Worm (Caenorhabditis elegans) whole organism, late embryonic: Measurements from ENCODE around the gene his-32.

Experiments
- K09A11.1 ChIP-seq: sonication (generic microtip); optimal IDR thresholded peaks from 2 replicates; lab custom pipeline; 2017; ENCODE audit warnings: antibody characterized with exemption, mild to moderate bottlenecking, missing genetic modification characterization, missing compliant biosample characterization; ENCODE audit not compliant: insufficient read depth
- T23F11.4 ChIP-seq: fragments of 200-800 bp; sonication (Bioruptor generic); optimal IDR thresholded peaks from 2 replicates; lab custom pipeline; 2018; ENCODE audit warnings: mild to moderate bottlenecking, missing genetic modification characterization, missing compliant biosample characterization
- ama-1 ChIP-seq: fragments of 150-350 bp; optimal IDR thresholded peaks from 2 replicates; lab custom pipeline; 2014
- ceh-2 ChIP-seq: sonication (generic microtip); optimal IDR thresholded peaks from 2 replicates; lab custom pipeline; 2016; ENCODE audit warnings: missing genotype, missing genetic modification characterization, missing compliant biosample characterization
- ceh-22 ChIP-seq: sonication (generic microtip); optimal IDR thresholded peaks from 2 replicates; lab custom pipeline; 2017; ENCODE audit warnings: missing biosample characterization, missing genetic modification characterization
- ceh-34 ChIP-seq: sonication (generic microtip); optimal IDR thresholded peaks from 2 replicates; lab custom pipeline; 2016; ENCODE audit warnings: mild to moderate bottlenecking, missing genetic modification characterization, missing compliant biosample characterization
- ceh-48 ChIP-seq: sonication (generic microtip); optimal IDR thresholded peaks from 2 replicates; lab custom pipeline; 2016; ENCODE audit warnings: missing genetic modification characterization, inconsistent platforms, missing compliant biosample characterization
- ceh-6 ChIP-seq: fragments of 200-800 bp; sonication (Bioruptor generic); optimal IDR thresholded peaks from 2 replicates; lab custom pipeline; 2018; ENCODE audit warnings: mild to moderate bottlenecking, missing genetic modification characterization, missing compliant biosample characterization
- ceh-9 ChIP-seq: sonication (generic microtip); optimal IDR thresholded peaks from 2 replicates; lab custom pipeline; 2016; ENCODE audit warnings: mild to moderate bottlenecking, missing genetic modification characterization, inconsistent platforms, missing compliant biosample characterization
- che-1 ChIP-seq: sonication (generic microtip); optimal IDR thresholded peaks from 2 replicates; lab custom pipeline; 2016; ENCODE audit warnings: mild to moderate bottlenecking, missing genetic modification characterization, missing compliant biosample characterization
- dve-1 ChIP-seq: sonication (generic microtip); optimal IDR thresholded peaks from 2 replicates; lab custom pipeline; 2017; ENCODE audit warnings: antibody characterized with exemption, mild to moderate bottlenecking, missing genetic modification characterization, missing compliant biosample characterization
- elt-2 ChIP-seq: sonication (generic microtip); optimal IDR thresholded peaks from 2 replicates; lab custom pipeline; 2016; ENCODE audit warnings: missing genetic modification reagents, missing genetic modification characterization, missing compliant biosample characterization
- fkh-6 ChIP-seq: sonication (generic microtip); optimal IDR thresholded peaks from 2 replicates; lab custom pipeline; 2016; ENCODE audit warnings: missing genetic modification characterization, missing compliant biosample characterization
- gmeb-2 ChIP-seq: sonication (generic microtip); optimal IDR thresholded peaks from 2 replicates; lab custom pipeline; 2016; ENCODE audit warnings: missing genetic modification characterization, inconsistent platforms, missing compliant biosample characterization
- hlh-15 ChIP-seq: sonication (generic microtip); optimal IDR thresholded peaks from 2 replicates; lab custom pipeline; 2016; ENCODE audit warnings: missing genetic modification characterization, missing compliant biosample characterization
- hlh-6 ChIP-seq: sonication (generic microtip); optimal IDR thresholded peaks from 2 replicates; lab custom pipeline; 2016; ENCODE audit warnings: missing genotype, missing genetic modification characterization, missing compliant biosample characterization
- lim-6 ChIP-seq: sonication (generic microtip); optimal IDR thresholded peaks from 2 replicates; lab custom pipeline; 2016; ENCODE audit warnings: missing genetic modification characterization, missing compliant biosample characterization
- nfya-1 ChIP-seq: sonication (generic microtip); optimal IDR thresholded peaks from 2 replicates; lab custom pipeline; 2017; ENCODE audit warnings: missing genetic modification characterization, mild to moderate bottlenecking, missing compliant biosample characterization, antibody characterized with exemption, moderate library complexity
- nhr-11 ChIP-seq: fragments of 150-350 bp; optimal IDR thresholded peaks from 2 replicates; lab custom pipeline; 2014; ENCODE audit warnings: missing biosample characterization, missing genetic modification characterization
- pat-9 ChIP-seq: fragments of 200-800 bp; sonication (Bioruptor generic); optimal IDR thresholded peaks from 2 replicates; lab custom pipeline; 2018; ENCODE audit warnings: mild to moderate bottlenecking, missing genetic modification characterization, moderate library complexity, missing compliant biosample characterization
- pax-1 ChIP-seq: fragments of 150-350 bp; optimal IDR thresholded peaks from 2 replicates; lab custom pipeline; 2014; ENCODE audit warnings: missing biosample characterization, missing genetic modification characterization
- pqm-1 ChIP-seq: sonication (generic microtip); optimal IDR thresholded peaks from 2 replicates; lab custom pipeline; 2016; ENCODE audit warnings: missing genetic modification characterization, missing compliant biosample characterization
- pros-1 ChIP-seq: fragments of 150-350 bp; optimal IDR thresholded peaks from 2 replicates; lab custom pipeline; 2014; ENCODE audit warnings: missing biosample characterization, missing genetic modification reagents, missing genetic modification characterization
- ztf-16 ChIP-seq: sonication (generic microtip); optimal IDR thresholded peaks from 2 replicates; lab custom pipeline; 2017; ENCODE audit warnings: missing genetic modification characterization, missing compliant biosample characterization

his-32 gene

DNA sequence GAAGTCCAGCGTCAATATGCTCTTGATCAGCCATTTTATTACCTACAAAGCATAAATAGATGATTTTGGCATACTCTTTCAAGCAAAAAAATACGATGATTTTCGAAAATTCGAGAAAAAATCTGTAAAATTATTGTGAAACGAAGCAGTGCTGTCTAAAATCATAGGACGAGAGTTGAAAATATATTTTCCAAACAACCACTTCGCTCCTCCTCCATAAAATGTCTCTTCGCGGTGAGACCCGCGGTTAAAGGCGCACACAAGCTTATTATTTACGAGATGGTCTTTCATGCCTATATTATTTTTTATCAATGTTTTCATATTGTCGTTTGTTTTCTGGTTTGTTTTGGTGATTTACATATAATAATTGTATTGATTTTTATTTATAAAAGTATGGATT lies 45.2 kb downstream of the his-32 start, which contains the start of gene nap-1:
Gene nap-1 (minus strand): TSS at position 42 of the 400 bp plus-strand sequence.
- no peak for TF ChIP-seq ceh-2 (tag; lab: Kevin White, UChicago)
- no peak for TF ChIP-seq dve-1 (tag; lab: Kevin White, UChicago)
- no peak for TF ChIP-seq che-1 (tag; lab: Kevin White, UChicago)
- peak; percentile 11 for TF ChIP-seq elt-2 (tag; lab: Kevin White, UChicago)
- TF ChIP-seq nfya-1 (tag; lab: Kevin White, UChicago): peak; percentile 40

ce11 chrIV:8379683-8380082 lies 45.6 kb downstream of the his-32 start, which contains the start of gene praf-3:
TSS of gene praf-3 (plus strand) at chrIV:8379983.
- TF ChIP-seq gmeb-2 (no peak), pat-9 (tag; lab: Kevin White, UChicago) (no peak), pqm-1 (tag; lab: Kevin White, UChicago) (no peak), ceh-6 (GFP tag; lab: Kevin White, UChicago) (no peak), pros-1 (tag; lab: Kevin White, UChicago) (no peak), ceh-2 (tag; lab: Kevin White, UChicago) (no peak), K09A11.1 (tag; lab: Kevin White, UChicago) (no peak), ceh-22 (tag; lab: Kevin White, UChicago) (no peak), ceh-48 (tag; lab: Kevin White, UChicago) (no peak), hlh-15 (tag; lab: Kevin White, UChicago) (no peak), pax-1 (no peak), hlh-6 (tag; lab: Kevin White, UChicago) (no peak), fkh-6 (tag; lab: Kevin White, UChicago) (no peak)

- TF ChIP-seq ceh-9 (tag; lab: Kevin White, UChicago) (no peak), ceh-34 (no peak), elt-2 (tag; lab: Kevin White, UChicago) (peak; percentile 87), nhr-11 (no peak), T23F11.4 (GFP tag; lab: Kevin White, UChicago) (no peak)
Observed at ce11 chrIV:8380266-8380850, 46.3 kb downstream of the his-32 start.

DNA sequence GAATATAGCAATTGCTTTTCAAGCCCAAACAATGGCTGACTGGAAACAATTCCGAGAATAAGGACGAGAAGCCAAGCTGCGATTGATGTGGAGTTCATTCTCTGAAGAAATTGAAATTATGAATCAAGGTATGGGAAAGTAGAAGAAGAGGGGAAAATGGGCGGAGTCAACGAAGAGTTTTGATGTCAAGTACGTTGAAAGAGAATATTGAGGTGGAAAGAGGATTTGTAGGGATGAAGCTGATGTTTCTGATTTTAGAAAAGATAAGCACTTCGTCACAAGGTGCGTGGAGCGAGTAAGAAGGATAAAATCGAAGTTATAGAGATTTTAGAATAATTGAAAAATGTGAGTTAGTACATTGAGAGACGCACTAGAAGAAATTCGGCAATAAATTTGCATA lies 48.6 kb downstream of the his-32 start, which contains the start of gene D2096.9:
Gene D2096.9 (minus strand): TSS at position 101 of the 400 bp plus-strand sequence.
- no peak for TF ChIP-seq ztf-16 (tag; lab: Kevin White, UChicago)
- TF ChIP-seq ama-1 (lab: Kevin White, UChicago): no peak
- no peak for TF ChIP-seq nhr-11
- no peak for TF ChIP-seq lim-6 (tag; lab: Kevin White, UChicago)
- no peak for TF ChIP-seq ceh-34
- TF ChIP-seq hlh-6 (tag; lab: Kevin White, UChicago): no peak
- no peak for TF ChIP-seq gmeb-2
- TF ChIP-seq, all 69 proteins: peak for 0
